1 fruit fly cellular context compared by ENCODE assay signal in genomic region chr3L:1740129-1740975, dm6.
TF ChIP-seq lines count a peak whose summit lies in the region.

No protein-coding gene starts in this region.

TF ChIP-seq in whole organism, embryonic, 481 proteins besides CTCF, POLR2A, EP300 and RAD21 (continued from another document):
- TF ChIP-seq zfh2 (GFP tag; optimal IDR thresholded peaks at IDR 0.05; lab: Kevin White, UChicago) (peak; percentile 64), CG3847 (GFP tag; IDR thresholded peaks at IDR 0.05; lab: Robert Waterston, UW) (peak; percentile 66; the same call in 1 of the 2 replicates), chif (GFP tag; optimal IDR thresholded peaks at IDR 0.05; lab: Kevin White, UChicago) (peak; percentile 44 to 61), CG7357 (GFP tag; IDR thresholded peaks at IDR 0.05; lab: Robert Waterston, UW) (peak; percentile 66; the same call in 2 of the 3 replicates), Neu2 (GFP tag; optimal IDR thresholded peaks at IDR 0.05; lab: Kevin White, UChicago; ENCODE audit: borderline replicate concordance) (no peak)
